Worm (Caenorhabditis elegans) whole organism, late embryonic: ENCODE results near the gene str-82.

ENCODE experiments used
- C08G9.2 ChIP-seq: sonication (generic microtip); optimal IDR thresholded peaks from 2 replicates; lab custom pipeline; 2016; ENCODE audit warnings: mild to moderate bottlenecking, missing genetic modification characterization, moderate library complexity, missing compliant biosample characterization
- F13H6.1 ChIP-seq: sonication (generic microtip); optimal IDR thresholded peaks from 2 replicates; lab custom pipeline; 2016; ENCODE audit warnings: missing genetic modification characterization, missing compliant biosample characterization
- K02D7.2 ChIP-seq: sonication (generic microtip); optimal IDR thresholded peaks from 2 replicates; lab custom pipeline; 2017; ENCODE audit warnings: mild to moderate bottlenecking, missing genetic modification characterization, missing compliant biosample characterization
- T23F11.4 ChIP-seq: fragments of 200-800 bp; sonication (Bioruptor generic); optimal IDR thresholded peaks from 2 replicates; lab custom pipeline; 2018; ENCODE audit warnings: mild to moderate bottlenecking, missing genetic modification characterization, missing compliant biosample characterization
- Y22D7AL.16 ChIP-seq: sonication (generic microtip); optimal IDR thresholded peaks from 2 replicates; lab custom pipeline; 2016; ENCODE audit warnings: missing genetic modification characterization, missing compliant biosample characterization
- ama-1 ChIP-seq: fragments of 150-350 bp; optimal IDR thresholded peaks from 2 replicates; lab custom pipeline; 2014
- ceh-18 ChIP-seq: sonication (generic microtip); optimal IDR thresholded peaks from 2 replicates; lab custom pipeline; 2016; ENCODE audit warnings: missing genetic modification characterization, missing compliant biosample characterization
- ceh-2 ChIP-seq: sonication (generic microtip); optimal IDR thresholded peaks from 2 replicates; lab custom pipeline; 2016; ENCODE audit warnings: missing genotype, missing genetic modification characterization, missing compliant biosample characterization
- ceh-22 ChIP-seq: sonication (generic microtip); optimal IDR thresholded peaks from 2 replicates; lab custom pipeline; 2017; ENCODE audit warnings: missing biosample characterization, missing genetic modification characterization
- ceh-30 ChIP-seq: fragments of 150-350 bp; optimal IDR thresholded peaks from 2 replicates; lab custom pipeline; 2014; ENCODE audit warnings: missing biosample characterization, missing genetic modification characterization
- ceh-48 ChIP-seq: sonication (generic microtip); optimal IDR thresholded peaks from 2 replicates; lab custom pipeline; 2016; ENCODE audit warnings: missing genetic modification characterization, inconsistent platforms, missing compliant biosample characterization
- ceh-9 ChIP-seq: sonication (generic microtip); optimal IDR thresholded peaks from 2 replicates; lab custom pipeline; 2016; ENCODE audit warnings: mild to moderate bottlenecking, missing genetic modification characterization, inconsistent platforms, missing compliant biosample characterization
- dmd-4 ChIP-seq: sonication (generic microtip); optimal IDR thresholded peaks from 2 replicates; lab custom pipeline; 2016; ENCODE audit warnings: borderline replicate concordance, missing genetic modification characterization, missing compliant biosample characterization
- elt-2 ChIP-seq: sonication (generic microtip); optimal IDR thresholded peaks from 2 replicates; lab custom pipeline; 2016; ENCODE audit warnings: missing genetic modification reagents, missing genetic modification characterization, missing compliant biosample characterization
- ets-4 ChIP-seq: sonication (generic microtip); optimal IDR thresholded peaks from 2 replicates; lab custom pipeline; 2016; ENCODE audit warnings: missing genetic modification characterization, missing compliant biosample characterization
- eyg-1 ChIP-seq: sonication (generic microtip); optimal IDR thresholded peaks from 2 replicates; lab custom pipeline; 2016; ENCODE audit warnings: missing genotype, missing genetic modification characterization, missing compliant biosample characterization
- fkh-10 ChIP-seq: fragments of 150-350 bp; optimal IDR thresholded peaks from 2 replicates; lab custom pipeline; 2014; ENCODE audit warnings: missing biosample characterization, missing genetic modification reagents, missing genetic modification characterization
- gmeb-2 ChIP-seq: sonication (generic microtip); optimal IDR thresholded peaks from 2 replicates; lab custom pipeline; 2016; ENCODE audit warnings: missing genetic modification characterization, inconsistent platforms, missing compliant biosample characterization
- hlh-13 ChIP-seq: fragments of 200-800 bp; sonication (Bioruptor generic); optimal IDR thresholded peaks from 2 replicates; lab custom pipeline; 2018; ENCODE audit warnings: mild to moderate bottlenecking, missing genetic modification characterization, missing compliant biosample characterization
- hlh-15 ChIP-seq: sonication (generic microtip); optimal IDR thresholded peaks from 2 replicates; lab custom pipeline; 2016; ENCODE audit warnings: missing genetic modification characterization, missing compliant biosample characterization
- hlh-30 ChIP-seq: sonication (generic microtip); optimal IDR thresholded peaks from 2 replicates; lab custom pipeline; 2017; ENCODE audit warnings: antibody characterized with exemption, missing genetic modification characterization, missing compliant biosample characterization; ENCODE audit not compliant: insufficient read depth
- hlh-8 ChIP-seq: sonication (generic microtip); optimal IDR thresholded peaks from 2 replicates; lab custom pipeline; 2016; ENCODE audit warnings: missing genotype, missing genetic modification characterization, missing compliant biosample characterization
- lim-6 ChIP-seq: sonication (generic microtip); optimal IDR thresholded peaks from 2 replicates; lab custom pipeline; 2016; ENCODE audit warnings: missing genetic modification characterization, missing compliant biosample characterization
- lin-11 ChIP-seq: fragments of 200-800 bp; sonication (Bioruptor generic); optimal IDR thresholded peaks from 2 replicates; lab custom pipeline; 2018; ENCODE audit warnings: mild to moderate bottlenecking, missing genetic modification characterization, missing compliant biosample characterization
- nfya-1 ChIP-seq: sonication (generic microtip); optimal IDR thresholded peaks from 2 replicates; lab custom pipeline; 2017; ENCODE audit warnings: missing genetic modification characterization, mild to moderate bottlenecking, missing compliant biosample characterization, antibody characterized with exemption, moderate library complexity
- nhr-11 ChIP-seq: fragments of 150-350 bp; optimal IDR thresholded peaks from 2 replicates; lab custom pipeline; 2014; ENCODE audit warnings: missing biosample characterization, missing genetic modification characterization
- nhr-232 ChIP-seq: sonication (generic microtip); optimal IDR thresholded peaks from 2 replicates; lab custom pipeline; 2016; ENCODE audit warnings: missing genetic modification characterization, missing compliant biosample characterization
- npax-4 ChIP-seq: sonication (generic microtip); optimal IDR thresholded peaks from 2 replicates; lab custom pipeline; 2016; ENCODE audit warnings: missing genetic modification characterization, missing compliant biosample characterization
- pag-3 ChIP-seq: sonication (generic microtip); optimal IDR thresholded peaks from 2 replicates; lab custom pipeline; 2016; ENCODE audit warnings: missing compliant biosample characterization, missing genetic modification characterization, borderline replicate concordance
- pax-1 ChIP-seq: fragments of 150-350 bp; optimal IDR thresholded peaks from 2 replicates; lab custom pipeline; 2014; ENCODE audit warnings: missing biosample characterization, missing genetic modification characterization
- pha-2 ChIP-seq: sonication (generic microtip); optimal IDR thresholded peaks from 2 replicates; lab custom pipeline; 2017; ENCODE audit warnings: mild to moderate bottlenecking, missing genetic modification characterization, missing compliant biosample characterization
- pha-4 ChIP-seq: fragments of 150-350 bp; optimal IDR thresholded peaks from 2 replicates; lab custom pipeline; 2018; ENCODE audit warnings: missing biosample characterization, missing genetic modification reagents, missing genetic modification characterization
- pqm-1 ChIP-seq: sonication (generic microtip); optimal IDR thresholded peaks from 2 replicates; lab custom pipeline; 2016; ENCODE audit warnings: missing genetic modification characterization, missing compliant biosample characterization
- ref-2 ChIP-seq: sonication (generic microtip); optimal IDR thresholded peaks from 2 replicates; lab custom pipeline; 2016; ENCODE audit warnings: missing genetic modification characterization, missing compliant biosample characterization
- sox-2 ChIP-seq: fragments of 200-800 bp; sonication (Bioruptor generic); IDR thresholded peaks from 2 replicates; pipeline ENCODE4 v1.3.6; 2022; ENCODE audit warnings: missing genetic modification reagents, missing genetic modification characterization, missing compliant biosample characterization
- sox-4 ChIP-seq: sonication (generic microtip); optimal IDR thresholded peaks from 2 replicates; lab custom pipeline; 2017; ENCODE audit warnings: mild to moderate bottlenecking, missing genetic modification characterization, inconsistent platforms, missing compliant biosample characterization
- syd-9 ChIP-seq: sonication (generic microtip); optimal IDR thresholded peaks from 2 replicates; lab custom pipeline; 2016; ENCODE audit warnings: mild to moderate bottlenecking, missing genetic modification characterization, moderate library complexity, missing compliant biosample characterization
- unc-3 ChIP-seq, 2 experiments: fragments of 200-800 bp in 1 of 2; sonication (Bioruptor generic) in 1 of 2; sonication (generic microtip) in 1 of 2; conservative IDR thresholded peaks in 1 of 2; optimal IDR thresholded peaks in 1 of 2; 2 replicates each; pipeline versions ENCODE4 v1.3.6 to Lab custom; 2016 to 2022; ENCODE audit warnings: missing compliant biosample characterization in 2 of 2, missing genetic modification characterization in 2 of 2, missing genetic modification reagents in 1 of 2
- unc-42 ChIP-seq: sonication (generic microtip); optimal IDR thresholded peaks from 2 replicates; lab custom pipeline; 2016; ENCODE audit warnings: missing genotype, missing genetic modification characterization, missing compliant biosample characterization
- unc-86 ChIP-seq: sonication (generic microtip); optimal IDR thresholded peaks from 2 replicates; lab custom pipeline; 2016; ENCODE audit warnings: missing genetic modification characterization, missing compliant biosample characterization

The str-82 gene

ce11 chrV:4007927-4008326 lies 33.5 kb downstream of the str-82 start, which contains the start of gene srh-7:
TSS of gene srh-7 (plus strand) at chrV:4008227.
- no peak for TF ChIP-seq npax-4
- TF ChIP-seq F13H6.1, result no peak
- TF ChIP-seq nhr-232 (tag; lab: Kevin White, UChicago), result no peak
- TF ChIP-seq hlh-13 (GFP tag; lab: Kevin White, UChicago), result no peak
- no peak for TF ChIP-seq hlh-15 (tag; lab: Kevin White, UChicago)
- TF ChIP-seq unc-3 (GFP tag; conservative IDR thresholded peaks at IDR 0.05; lab: Robert Waterston, UW), result no peak
- no peak for TF ChIP-seq unc-3 (tag; optimal IDR thresholded peaks at IDR 0.05; lab: Kevin White, UChicago)
- no peak for TF ChIP-seq pqm-1 (tag; lab: Kevin White, UChicago)
- no peak for TF ChIP-seq ceh-9 (tag; lab: Kevin White, UChicago)
- TF ChIP-seq ceh-22, result no peak
- TF ChIP-seq sox-2 (GFP tag; lab: Robert Waterston, UW), result no peak
- TF ChIP-seq lin-11, result no peak
- TF ChIP-seq elt-2 (tag; lab: Kevin White, UChicago), result no peak

DNA sequence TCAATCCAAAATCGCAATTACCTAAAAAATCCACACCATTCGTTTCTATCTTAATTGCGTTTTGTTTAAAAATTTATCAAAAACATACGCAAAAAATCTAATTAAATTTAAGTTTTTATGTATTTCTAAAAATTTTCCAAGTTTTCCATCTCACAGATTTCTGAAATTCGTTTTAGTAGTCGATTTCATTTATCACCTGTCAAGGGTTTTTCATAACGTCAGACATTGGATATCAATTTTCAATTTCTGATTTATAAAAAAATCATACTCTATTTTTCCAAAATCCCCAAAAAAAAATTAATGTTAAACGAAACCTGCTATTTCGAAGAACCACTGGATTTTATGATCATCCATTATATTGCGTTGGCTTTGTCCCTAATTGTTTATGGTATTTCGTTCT lies 35.7 kb downstream of the str-82 start, which contains the start of gene srh-4:
Gene srh-4, plus strand, starts transcription at position 301 of the 400 bp plus-strand sequence.
- TF ChIP-seq ceh-48, result no peak
- TF ChIP-seq pag-3, result no peak
- no peak for TF ChIP-seq pha-4 (tag; lab: Kevin White, UChicago)
- no peak for TF ChIP-seq ref-2
- no peak for TF ChIP-seq hlh-30 (tag; lab: Kevin White, UChicago)
- TF ChIP-seq hlh-8 (tag; lab: Kevin White, UChicago), result no peak
- TF ChIP-seq unc-42 (tag; lab: Kevin White, UChicago), result no peak
- no peak for TF ChIP-seq gmeb-2 (tag; lab: Kevin White, UChicago)
- TF ChIP-seq nfya-1 (tag; lab: Kevin White, UChicago), result no peak
- TF ChIP-seq nhr-232 (tag; lab: Kevin White, UChicago), result no peak
- no peak for TF ChIP-seq syd-9 (tag; lab: Kevin White, UChicago)
- TF ChIP-seq hlh-13 (GFP tag; lab: Kevin White, UChicago), result no peak
- TF ChIP-seq, all 69 proteins: peak for 0

DNA sequence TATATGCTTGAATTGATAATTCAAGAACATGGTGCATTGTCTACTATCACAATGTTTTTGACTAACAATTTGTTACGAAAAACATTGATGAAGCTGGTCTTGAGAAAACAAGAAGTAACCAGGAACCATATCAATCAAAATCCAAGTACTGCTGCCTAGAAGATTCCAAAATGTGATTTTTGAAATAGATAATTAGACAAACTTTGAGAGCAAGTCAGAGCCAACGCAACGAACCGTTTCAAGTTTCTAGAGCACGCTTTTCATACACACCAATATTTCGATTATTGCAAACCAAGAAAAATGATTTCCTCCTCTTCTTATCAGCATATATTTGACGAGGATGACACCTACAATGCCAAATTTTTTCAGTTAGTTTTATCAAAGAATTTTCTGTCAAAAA lies 42.3 kb downstream of the str-82 start, which contains the start of gene srw-89:
Gene srw-89, plus strand, starts transcription at position 301 of the 400 bp plus-strand sequence.
- TF ChIP-seq syd-9 (tag; lab: Kevin White, UChicago) (no peak), unc-86 (tag; lab: Kevin White, UChicago) (no peak), ceh-18 (no peak), ceh-22 (no peak), dmd-4 (no peak), C08G9.2 (tag; lab: Kevin White, UChicago) (no peak), pha-2 (no peak), F13H6.1 (no peak), fkh-10 (GFP tag; lab: Kevin White, UChicago) (no peak)

ce11 chrV:4018591-4018990 lies 44.1 kb downstream of the str-82 start:
- TF ChIP-seq nhr-11 (tag; lab: Kevin White, UChicago) (no peak), lim-6 (tag; lab: Kevin White, UChicago) (no peak), hlh-30 (tag; lab: Kevin White, UChicago) (no peak), hlh-15 (tag; lab: Kevin White, UChicago) (no peak), fkh-10 (GFP tag; lab: Kevin White, UChicago) (no peak), hlh-13 (GFP tag; lab: Kevin White, UChicago) (no peak), unc-3 (GFP tag; conservative IDR thresholded peaks at IDR 0.05; lab: Robert Waterston, UW) (no peak), unc-3 (tag; optimal IDR thresholded peaks at IDR 0.05; lab: Kevin White, UChicago) (no peak)

DNA sequence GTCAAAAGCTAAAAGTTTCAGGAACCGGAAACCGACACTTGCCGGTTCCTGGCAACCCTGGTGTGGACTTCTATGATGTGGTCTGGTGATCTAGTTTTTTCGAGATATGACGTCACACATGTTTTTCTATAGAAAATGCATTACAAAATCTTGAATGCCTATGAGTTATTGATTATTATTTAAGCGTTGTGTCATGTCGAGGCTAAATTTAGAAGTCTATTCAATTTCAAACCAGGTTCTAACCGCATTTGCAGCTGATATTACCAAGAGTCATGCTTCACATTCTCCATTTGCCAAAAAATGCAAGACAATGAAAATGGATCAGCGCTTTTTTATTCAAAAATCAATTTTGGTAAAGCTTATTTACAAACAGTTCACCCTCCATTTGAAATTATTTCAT lies 44.7 kb downstream of the str-82 start, which contains the start of gene K09D9.3:
Gene K09D9.3, plus strand, starts transcription at position 301 of the 400 bp plus-strand sequence.
- TF ChIP-seq K02D7.2 (tag; lab: Kevin White, UChicago) (no peak), ets-4 (no peak), syd-9 (tag; lab: Kevin White, UChicago) (no peak), sox-4 (no peak), pha-2 (no peak), ceh-22 (no peak), ceh-30 (tag; lab: Kevin White, UChicago) (no peak), ceh-2 (tag; lab: Kevin White, UChicago) (no peak), eyg-1 (tag; lab: Kevin White, UChicago) (no peak), T23F11.4 (no peak), ama-1 (lab: Kevin White, UChicago) (no peak), lim-6 (tag; lab: Kevin White, UChicago) (no peak), unc-3 (GFP tag; conservative IDR thresholded peaks at IDR 0.05; lab: Robert Waterston, UW) (no peak), unc-3 (tag; optimal IDR thresholded peaks at IDR 0.05; lab: Kevin White, UChicago) (no peak), hlh-8 (tag; lab: Kevin White, UChicago) (no peak), lin-11 (no peak), pax-1 (tag; lab: Kevin White, UChicago) (no peak), nfya-1 (tag; lab: Kevin White, UChicago) (no peak), Y22D7AL.16 (no peak)
